ENCODE assay signal across 2 fruit fly cellular contexts in genomic region chr4:1026117-1026743, dm6.
TF ChIP-seq lines count a peak whose summit lies in the region.

No protein-coding gene starts in this region.

- no peak for TF ChIP-seq CTCF in whole organism, embryonic (GFP tag; optimal IDR thresholded peaks at IDR 0.05; lab: Kevin White, UChicago)

TF ChIP-seq in whole organism, adult, 20 proteins besides CTCF, POLR2A, EP300 and RAD21:
- TF ChIP-seq CG1620 (GFP tag; optimal IDR thresholded peaks at IDR 0.05; lab: Kevin White, UChicago): no peak
- TF ChIP-seq kay (GFP tag; lab: Kevin White, UChicago; ENCODE audit: borderline replicate concordance): peak; percentile 97
- TF ChIP-seq CG5204 (GFP tag; optimal IDR thresholded peaks at IDR 0.05; lab: Kevin White, UChicago): no peak
- no peak for TF ChIP-seq CG11617 (GFP tag; optimal IDR thresholded peaks at IDR 0.05; lab: Kevin White, UChicago)
- no peak for TF ChIP-seq Hr96 (GFP tag; optimal IDR thresholded peaks at IDR 0.05; lab: Kevin White, UChicago)
- no peak for TF ChIP-seq bab1 (GFP tag; optimal IDR thresholded peaks at IDR 0.05; lab: Kevin White, UChicago)
- no peak for TF ChIP-seq CG7045 (GFP tag; optimal IDR thresholded peaks at IDR 0.05; lab: Kevin White, UChicago)
- no peak for TF ChIP-seq Crg-1 (GFP tag; optimal IDR thresholded peaks at IDR 0.05; lab: Kevin White, UChicago)
- no peak for TF ChIP-seq cic (GFP tag; optimal IDR thresholded peaks at IDR 0.05; lab: Kevin White, UChicago)

TF ChIP-seq in whole organism, embryonic, 481 proteins besides CTCF, POLR2A, EP300 and RAD21:
- peak; percentile 10 for TF ChIP-seq sens (GFP tag; lab: Kevin White, UChicago)
- TF ChIP-seq Hey (tag; optimal IDR thresholded peaks at IDR 0.05; lab: Kevin White, UChicago): no peak
- no peak for TF ChIP-seq jigr1 (GFP tag; IDR thresholded peaks at IDR 0.05; lab: Robert Waterston, UW)
- TF ChIP-seq CG2116 (GFP tag; optimal IDR thresholded peaks at IDR 0.05; lab: Kevin White, UChicago): no peak
- TF ChIP-seq CG17359 (tag; optimal IDR thresholded peaks at IDR 0.05; lab: Kevin White, UChicago): no peak
- TF ChIP-seq CG17802 (tag; optimal IDR thresholded peaks at IDR 0.05; lab: Kevin White, UChicago): peak; percentile 50
- TF ChIP-seq eve (GFP tag; optimal IDR thresholded peaks at IDR 0.05; lab: Kevin White, UChicago): peak in 1 of 2 experiments; percentile 29
- TF ChIP-seq NC2β (GFP tag; optimal IDR thresholded peaks at IDR 0.05; lab: Kevin White, UChicago): no peak
- no peak for TF ChIP-seq wor (GFP tag; IDR thresholded peaks at IDR 0.05; lab: Robert Waterston, UW)
- peak; percentile 5 for TF ChIP-seq YL-1 (GFP tag; optimal IDR thresholded peaks at IDR 0.05; lab: Kevin White, UChicago)
- no peak for TF ChIP-seq dan (GFP tag; IDR thresholded peaks at IDR 0.05; lab: Robert Waterston, UW)
- peak; percentile 18 for TF ChIP-seq MESR4 (GFP tag; optimal IDR thresholded peaks at IDR 0.05; lab: Kevin White, UChicago)
- TF ChIP-seq CG4707 (GFP tag; optimal IDR thresholded peaks at IDR 0.05; lab: Kevin White, UChicago): no peak
- no peak for TF ChIP-seq sug (tag; optimal IDR thresholded peaks at IDR 0.05; lab: Kevin White, UChicago)
- TF ChIP-seq Stat92E (GFP tag; optimal IDR thresholded peaks at IDR 0.05; lab: Kevin White, UChicago): peak in 1 of 3 experiments; percentile 56
- TF ChIP-seq CG6689 (GFP tag; IDR thresholded peaks at IDR 0.05; lab: Robert Waterston, UW): no peak
- no peak for TF ChIP-seq dmrt99B (tag; optimal IDR thresholded peaks at IDR 0.05; lab: Kevin White, UChicago)
- no peak for TF ChIP-seq tgo (GFP tag; IDR thresholded peaks at IDR 0.05; lab: Robert Waterston, UW)
- no peak for TF ChIP-seq Six4 (GFP tag; optimal IDR thresholded peaks at IDR 0.05; lab: Kevin White, UChicago)
- TF ChIP-seq schlank (tag; optimal IDR thresholded peaks at IDR 0.05; lab: Kevin White, UChicago): no peak
- no peak for TF ChIP-seq HLH54F (GFP tag; optimal IDR thresholded peaks at IDR 0.05; lab: Kevin White, UChicago)
- peak; percentile 65 for TF ChIP-seq cg (GFP tag; optimal IDR thresholded peaks at IDR 0.05; lab: Kevin White, UChicago)
- TF ChIP-seq CG1603 (tag; optimal IDR thresholded peaks at IDR 0.05; lab: Kevin White, UChicago): peak; percentile 11

Comparison
In these comparisons a context has a peak if more than half of its experiments do, and no peak if none do; other contexts are left out.
1. Of the 1 proteins assayed by ChIP-seq in both whole organism, embryonic and whole organism, adult: peak only in whole organism, embryonic: none; only in whole organism, adult: kay; in both: none; in neither: 0.